Worm (Caenorhabditis elegans): Measurements from ENCODE around the gene ssl-1.

- no peak for TF ChIP-seq egl-44 (GFP tag; IDR thresholded peaks at IDR 0.05)
- TF ChIP-seq F57A8.1 (GFP tag; optimal IDR thresholded peaks at IDR 0.05), result no peak
Measured at ce11 chrIII:12699194-12699593, 15.2 kb upstream of the ssl-1 start, which contains the start of gene sas-1.

Measured in whole organism, young adult.